Fruit fly (Drosophila melanogaster): Measurements from ENCODE around the gene unc.

DNA sequence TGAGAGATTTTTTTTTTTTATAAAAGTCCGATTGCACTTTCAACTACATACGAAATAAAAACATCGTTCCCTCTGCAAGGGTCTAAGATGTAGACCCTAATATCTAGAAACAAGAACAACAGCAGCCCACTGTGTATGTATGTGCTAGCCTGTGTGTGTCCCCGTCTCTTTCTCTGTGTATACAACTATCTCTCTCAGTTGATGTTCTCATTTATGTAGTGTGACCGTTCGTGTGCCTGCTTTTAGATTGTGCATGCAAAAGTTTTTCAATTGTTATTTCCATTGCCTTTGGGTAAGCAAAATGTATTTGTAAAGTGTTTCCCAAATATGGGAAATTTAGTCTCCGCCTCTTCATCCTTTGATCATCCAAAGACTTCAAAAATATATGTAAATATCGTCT, 36.4 kb downstream of the unc start:
- TF ChIP-seq woc (GFP tag; optimal IDR thresholded peaks at IDR 0.05) = no peak
- no peak for TF ChIP-seq h (GFP tag; optimal IDR thresholded peaks at IDR 0.05)
- no peak for TF ChIP-seq dmrt93B (GFP tag; optimal IDR thresholded peaks at IDR 0.05)
- no peak for TF ChIP-seq Dfd (GFP tag; optimal IDR thresholded peaks at IDR 0.05)
- no peak for TF ChIP-seq foxo (GFP tag; optimal IDR thresholded peaks at IDR 0.05)
- no peak for TF ChIP-seq Myc (optimal IDR thresholded peaks at IDR 0.05)
- no peak for TF ChIP-seq psq (GFP tag; optimal IDR thresholded peaks at IDR 0.05)
- TF ChIP-seq CG9705 (GFP tag; optimal IDR thresholded peaks at IDR 0.05) = no peak
- no peak for TF ChIP-seq CrebA (GFP tag; optimal IDR thresholded peaks at IDR 0.05; ENCODE audit: borderline replicate concordance)
- no peak for TF ChIP-seq brk (GFP tag; optimal IDR thresholded peaks at IDR 0.05)
- no peak for TF ChIP-seq Abd-B (GFP tag; optimal IDR thresholded peaks at IDR 0.05)
